Worm (Caenorhabditis elegans) whole organism, late embryonic: ENCODE results near the gene C18E9.8.

Source experiments
- eyg-1 ChIP-seq: sonication (generic microtip); optimal IDR thresholded peaks from 2 replicates; lab custom pipeline; 2016; ENCODE audit warnings: missing genotype, missing genetic modification characterization, missing compliant biosample characterization
- lin-11 ChIP-seq: fragments of 200-800 bp; sonication (Bioruptor generic); optimal IDR thresholded peaks from 2 replicates; lab custom pipeline; 2018; ENCODE audit warnings: mild to moderate bottlenecking, missing genetic modification characterization, missing compliant biosample characterization

Gene C18E9.8

ce11 chrII:8938907-8939622 is 48.8 kb downstream of the C18E9.8 start:
- TF ChIP-seq eyg-1 (tag; lab: Kevin White, UChicago) (no peak), lin-11 (tag; lab: Kevin White, UChicago) (no peak)
